Fruit fly (Drosophila melanogaster) whole organism, wandering third instar larva: Measurements from ENCODE around the gene CG32756.
A peak's percentile ranks its signal among the peaks of the same experiment; 100 is the strongest.

ENCODE experiments used
- Abd-B ChIP-seq: fragments of >200 bp; optimal IDR thresholded peaks from 2 replicates; lab custom pipeline; 2017; ENCODE audit warnings: missing biosample characterization, missing genetic modification characterization
- CG32264 ChIP-seq: fragments of 200-800 bp; sonication (Bioruptor generic); optimal IDR thresholded peaks from 2 replicates; lab custom pipeline; 2016; ENCODE audit warnings: missing biosample characterization, missing genetic modification characterization
- CG9705 ChIP-seq: fragments of 200-800 bp; sonication (Bioruptor generic); optimal IDR thresholded peaks from 2 replicates; lab custom pipeline; 2018; ENCODE audit warnings: missing biosample characterization, mild to moderate bottlenecking, missing genetic modification characterization
- CrebA ChIP-seq: fragments of 200-800 bp; sonication (Bioruptor generic); optimal IDR thresholded peaks from 2 replicates; lab custom pipeline; 2016; ENCODE audit warnings: missing biosample characterization, mild to moderate bottlenecking, missing genetic modification characterization, borderline replicate concordance
- Dfd ChIP-seq: fragments of >200 bp; optimal IDR thresholded peaks from 2 replicates; lab custom pipeline; 2017; ENCODE audit warnings: missing biosample characterization, missing genetic modification characterization
- Hnf4 ChIP-seq: fragments of 200-800 bp; sonication (Bioruptor generic); optimal IDR thresholded peaks from 2 replicates; lab custom pipeline; 2016; ENCODE audit warnings: missing biosample characterization, mild to moderate bottlenecking, missing genetic modification characterization
- Hr78 ChIP-seq: fragments of >200 bp; optimal IDR thresholded peaks from 2 replicates; lab custom pipeline; 2017; ENCODE audit warnings: missing biosample characterization, missing genetic modification characterization
- Hr83 ChIP-seq: fragments of 200-300 bp; sonication (Bioruptor generic); optimal IDR thresholded peaks from 2 replicates; lab custom pipeline; 2016; ENCODE audit warnings: missing biosample characterization, mild to moderate bottlenecking, missing genetic modification characterization, moderate library complexity; ENCODE audit not compliant: poor library complexity, severe bottlenecking
- Mio ChIP-seq: sonication (Bioruptor generic); optimal IDR thresholded peaks from 2 replicates; lab custom pipeline; 2016; ENCODE audit warnings: missing biosample characterization, missing genetic modification characterization
- Myc ChIP-seq: fragments of >200 bp; optimal IDR thresholded peaks from 2 replicates; lab custom pipeline; 2017
- N ChIP-seq: fragments of >200 bp; optimal IDR thresholded peaks from 2 replicates; lab custom pipeline; 2018; ENCODE audit warnings: missing biosample characterization, missing external identifiers, missing genetic modification characterization
- OdsH ChIP-seq: fragments of 200-800 bp; sonication (Bioruptor generic); optimal IDR thresholded peaks from 2 replicates; lab custom pipeline; 2016; ENCODE audit warnings: missing biosample characterization, mild to moderate bottlenecking, missing genetic modification characterization
- Rel ChIP-seq, 2 experiments: fragments of 200-800 bp; sonication (Bioruptor generic) in 1 of 2; optimal IDR thresholded peaks; 2 replicates in 1 of 2; 3 replicates in 1 of 2; lab custom pipeline; 2016 to 2019; ENCODE audit warnings: mild to moderate bottlenecking in 2 of 2, missing biosample characterization in 2 of 2, missing genetic modification characterization in 2 of 2, moderate library complexity in 1 of 2
- Sp1 ChIP-seq: fragments of 200-800 bp; sonication (Bioruptor generic); optimal IDR thresholded peaks from 3 replicates; lab custom pipeline; 2019; ENCODE audit warnings: missing biosample characterization, mild to moderate bottlenecking, missing genetic modification characterization, moderate library complexity
- Vsx2 ChIP-seq: fragments of 200-300, 225-300 bp; sonication (Bioruptor generic); optimal IDR thresholded peaks from 2 replicates; lab custom pipeline; 2018; ENCODE audit warnings: missing biosample characterization, missing genetic modification characterization; ENCODE audit not compliant: partially characterized antibody
- br ChIP-seq: fragments of 200-800 bp; sonication (Bioruptor generic); optimal IDR thresholded peaks from 2 replicates; lab custom pipeline; 2016; ENCODE audit warnings: missing biosample characterization, missing genetic modification characterization
- brk ChIP-seq: fragments of 200-800 bp; sonication (Bioruptor generic); optimal IDR thresholded peaks from 2 replicates; lab custom pipeline; 2016; ENCODE audit warnings: missing biosample characterization, mild to moderate bottlenecking, missing genetic modification characterization
- dl ChIP-seq, 2 experiments: fragments of 175-275, 200-275 bp in 1 of 2; fragments of 200-275 bp in 1 of 2; sonication (Bioruptor generic); optimal IDR thresholded peaks; lab custom pipeline; 2018; ENCODE audit warnings: mild to moderate bottlenecking in 2 of 2, missing biosample characterization in 2 of 2, missing genetic modification characterization in 2 of 2, moderate library complexity in 2 of 2; ENCODE audit not compliant: partially characterized antibody in 2 of 2, insufficient read depth in 1 of 2
- dmrt93B ChIP-seq: fragments of 200-800 bp; sonication (Bioruptor generic); optimal IDR thresholded peaks from 2 replicates; lab custom pipeline; 2018; ENCODE audit warnings: missing biosample characterization, mild to moderate bottlenecking, missing genetic modification characterization
- dsf ChIP-seq: sonication (Bioruptor generic); optimal IDR thresholded peaks from 2 replicates; lab custom pipeline; 2016; ENCODE audit warnings: missing biosample characterization, missing genetic modification characterization, borderline replicate concordance
- ey ChIP-seq: fragments of 200-800 bp; sonication (Bioruptor generic); optimal IDR thresholded peaks from 2 replicates; lab custom pipeline; 2016; ENCODE audit warnings: missing biosample characterization, missing genetic modification characterization
- foxo ChIP-seq, 2 experiments: fragments of 200-800 bp; sonication (Bioruptor generic); optimal IDR thresholded peaks; 2 replicates in 1 of 2; 3 replicates in 1 of 2; lab custom pipeline; 2016 to 2017; ENCODE audit warnings: missing biosample characterization in 2 of 2, missing genetic modification characterization in 2 of 2
- fru ChIP-seq: fragments of 200-800 bp; sonication (Bioruptor generic); optimal IDR thresholded peaks from 3 replicates; lab custom pipeline; 2016; ENCODE audit warnings: missing biosample characterization, mild to moderate bottlenecking, missing genetic modification characterization
- h ChIP-seq: fragments of 200-800 bp; sonication (Bioruptor generic); optimal IDR thresholded peaks from 3 replicates; lab custom pipeline; 2016; ENCODE audit warnings: missing biosample characterization, mild to moderate bottlenecking, missing genetic modification characterization
- jim ChIP-seq: fragments of 175-275, 200-325 bp; sonication (Bioruptor generic); optimal IDR thresholded peaks from 2 replicates; lab custom pipeline; 2016; ENCODE audit warnings: missing biosample characterization, mild to moderate bottlenecking, missing genetic modification characterization
- lola ChIP-seq: fragments of >200 bp; optimal IDR thresholded peaks from 2 replicates; lab custom pipeline; 2017; ENCODE audit warnings: missing biosample characterization, missing genetic modification characterization
- pan ChIP-seq: fragments of >200 bp; optimal IDR thresholded peaks from 2 replicates; lab custom pipeline; 2017
- psq ChIP-seq: fragments of 200-800 bp; sonication (Bioruptor generic); optimal IDR thresholded peaks from 3 replicates; lab custom pipeline; 2017; ENCODE audit warnings: missing biosample characterization, mild to moderate bottlenecking, missing genetic modification characterization, moderate library complexity
- sage ChIP-seq: fragments of 200-800 bp; sonication (Bioruptor generic); optimal IDR thresholded peaks from 2 replicates; lab custom pipeline; 2016; ENCODE audit warnings: missing biosample characterization, mild to moderate bottlenecking, missing genetic modification characterization
- sv ChIP-seq: fragments of 200-800 bp; sonication (Bioruptor generic); optimal IDR thresholded peaks from 3 replicates; lab custom pipeline; 2016; ENCODE audit warnings: missing biosample characterization, missing genetic modification characterization
- tai ChIP-seq: sonication (Bioruptor generic); optimal IDR thresholded peaks from 2 replicates; lab custom pipeline; 2016; ENCODE audit warnings: missing biosample characterization, missing genetic modification characterization
- usp ChIP-seq: fragments of >200 bp; optimal IDR thresholded peaks from 2 replicates; lab custom pipeline; 2017; ENCODE audit warnings: missing biosample characterization, missing genetic modification characterization
- woc ChIP-seq: sonication (Bioruptor generic); optimal IDR thresholded peaks from 2 replicates; lab custom pipeline; 2016; ENCODE audit warnings: missing biosample characterization, mild to moderate bottlenecking, missing genetic modification characterization

The CG32756 gene

DNA sequence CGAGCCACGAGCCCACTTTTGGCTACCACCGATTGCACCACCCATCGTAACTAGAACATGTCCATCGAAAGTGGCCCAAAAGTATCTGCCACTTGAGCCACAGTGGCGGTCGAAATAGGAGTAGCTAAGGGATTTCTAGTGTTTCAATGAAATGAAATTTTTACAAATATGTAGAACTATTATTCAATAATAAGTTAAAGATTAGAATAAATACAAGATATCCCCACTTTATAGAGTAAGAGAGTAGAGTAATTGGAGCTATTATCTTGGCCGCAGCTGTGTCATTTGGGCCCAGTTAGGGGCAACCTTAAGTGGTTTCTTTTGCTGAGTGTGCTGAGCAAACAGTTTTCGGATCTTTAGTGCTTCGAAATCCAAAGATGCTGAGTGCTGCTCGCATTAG is 43.9 kb downstream of the CG32756 start:
- TF ChIP-seq Mio: no peak
- no peak for TF ChIP-seq Rel (GFP tag; optimal IDR thresholded peaks at IDR 0.05; lab: Kevin White, UChicago)
- no peak for TF ChIP-seq Rel (tag; optimal IDR thresholded peaks at IDR 0.05; lab: Kevin White, UChicago)
- TF ChIP-seq h: no peak
- no peak for TF ChIP-seq CG9705 (GFP tag; lab: Kevin White, UChicago)
- no peak for TF ChIP-seq Hnf4 (GFP tag; lab: Kevin White, UChicago)
- TF ChIP-seq dl (GFP tag; optimal IDR thresholded peaks at IDR 0.05; lab: Kevin White, UChicago; ENCODE audit: insufficient read depth in 1 of 2, partially characterized antibody in 2 of 2): no peak
- no peak for TF ChIP-seq Vsx2 (GFP tag; lab: Kevin White, UChicago)
- no peak for TF ChIP-seq Hr78 (GFP tag; lab: Kevin White, UChicago)
- TF ChIP-seq dmrt93B (GFP tag; lab: Kevin White, UChicago): no peak
- TF ChIP-seq CG32264 (GFP tag; lab: Kevin White, UChicago): no peak
- no peak for TF ChIP-seq ey (GFP tag; lab: Kevin White, UChicago)
- TF ChIP-seq usp: no peak

DNA sequence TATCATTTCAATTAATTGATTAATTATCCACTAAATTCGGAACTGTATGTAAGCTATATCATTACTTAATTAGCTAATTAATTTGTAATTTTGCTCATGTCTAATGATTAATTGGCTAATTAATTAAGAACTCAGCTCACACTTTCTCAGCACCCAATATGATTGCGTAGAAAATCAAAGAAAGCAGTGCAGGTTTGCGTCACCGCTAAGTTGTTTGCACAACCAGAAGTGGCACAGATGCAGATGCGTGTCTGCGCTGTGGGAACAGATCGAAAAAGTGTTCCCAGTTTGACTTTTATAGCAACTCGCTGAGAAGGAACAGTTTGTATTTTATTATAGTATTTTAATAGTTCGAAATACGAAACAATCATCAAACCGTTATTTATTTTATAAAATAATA is 46.7 kb downstream of the CG32756 start:
- TF ChIP-seq Vsx2 (GFP tag; lab: Kevin White, UChicago) (peak; percentile 97), Myc (lab: Kevin White, UChicago) (peak; percentile 85), psq (no peak), tai (GFP tag; lab: Kevin White, UChicago) (no peak), Hnf4 (GFP tag; lab: Kevin White, UChicago) (no peak)

dm6 chrX:5992767-5993325 is 47.4 kb downstream of the CG32756 start:
- TF ChIP-seq usp (no peak), Myc (lab: Kevin White, UChicago) (no peak), Hr83 (GFP tag; lab: Kevin White, UChicago) (no peak), dmrt93B (GFP tag; lab: Kevin White, UChicago) (no peak), lola (GFP tag; lab: Kevin White, UChicago) (no peak), jim (GFP tag; lab: Kevin White, UChicago) (no peak), OdsH (no peak), Hr78 (GFP tag; lab: Kevin White, UChicago) (no peak), fru (GFP tag; lab: Kevin White, UChicago) (no peak), Rel (GFP tag; optimal IDR thresholded peaks at IDR 0.05; lab: Kevin White, UChicago) (no peak), Rel (tag; optimal IDR thresholded peaks at IDR 0.05; lab: Kevin White, UChicago) (no peak), N (GFP tag; lab: Kevin White, UChicago) (no peak), sv (no peak), CrebA (GFP tag; lab: Kevin White, UChicago) (no peak), Vsx2 (GFP tag; lab: Kevin White, UChicago) (no peak)

DNA sequence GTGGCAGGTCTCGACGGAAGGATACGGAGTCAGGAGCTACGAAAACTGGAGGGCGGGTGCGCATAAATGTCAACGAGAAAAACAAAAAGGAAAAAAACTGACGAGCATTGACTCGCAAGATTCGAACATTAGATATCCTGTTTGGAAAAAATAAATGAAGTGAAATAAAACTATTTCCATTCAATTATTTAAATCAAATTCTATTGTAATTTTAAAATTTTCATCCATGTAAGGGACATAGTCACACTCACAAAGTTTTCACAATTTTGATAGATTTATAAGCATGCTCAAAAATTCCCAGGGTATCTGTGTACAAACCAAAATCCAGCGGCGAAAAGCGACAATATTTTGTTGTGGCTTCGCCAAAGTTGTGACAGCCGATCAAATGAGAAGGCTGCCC is 50.5 kb downstream of the CG32756 start:
- TF ChIP-seq Sp1 (no peak), Abd-B (GFP tag; lab: Kevin White, UChicago) (no peak), dsf (no peak), psq (peak; percentile 15), N (GFP tag; lab: Kevin White, UChicago) (no peak), sage (GFP tag; lab: Kevin White, UChicago) (no peak), fru (GFP tag; lab: Kevin White, UChicago) (no peak), ey (GFP tag; lab: Kevin White, UChicago) (no peak), h (peak; percentile 28), brk (GFP tag; lab: Kevin White, UChicago) (no peak), Myc (lab: Kevin White, UChicago) (no peak), woc (GFP tag; lab: Kevin White, UChicago) (peak; percentile 3), Rel (GFP tag; optimal IDR thresholded peaks at IDR 0.05; lab: Kevin White, UChicago) (no peak), Rel (tag; optimal IDR thresholded peaks at IDR 0.05; lab: Kevin White, UChicago) (no peak), foxo (GFP tag; optimal IDR thresholded peaks at IDR 0.05; lab: Kevin White, UChicago) (peak in 1 of 2 experiments; percentile 20)

- no peak for TF ChIP-seq ey (GFP tag; lab: Kevin White, UChicago)
- TF ChIP-seq CrebA (GFP tag; lab: Kevin White, UChicago): no peak
- TF ChIP-seq psq: no peak
- no peak for TF ChIP-seq Sp1
- TF ChIP-seq pan (lab: Kevin White, UChicago): no peak
- no peak for TF ChIP-seq dmrt93B (GFP tag; lab: Kevin White, UChicago)
- TF ChIP-seq br (GFP tag; lab: Kevin White, UChicago): no peak
- TF ChIP-seq woc (GFP tag; lab: Kevin White, UChicago): no peak
- TF ChIP-seq lola (GFP tag; lab: Kevin White, UChicago): no peak
- TF ChIP-seq foxo (GFP tag; optimal IDR thresholded peaks at IDR 0.05; lab: Kevin White, UChicago): no peak
- TF ChIP-seq Dfd: no peak
- no peak for TF ChIP-seq Mio
These were observed 52.4 kb downstream of the CG32756 start for dm6 chrX:5997931-5998330.
